Worm (Caenorhabditis elegans) whole organism, late embryonic: Measurements from ENCODE around the gene fbxa-196.

Experiments used
- C08G9.2 ChIP-seq: sonication (generic microtip); optimal IDR thresholded peaks from 2 replicates; lab custom pipeline; 2016; ENCODE audit warnings: mild to moderate bottlenecking, missing genetic modification characterization, moderate library complexity, missing compliant biosample characterization
- K02D7.2 ChIP-seq: sonication (generic microtip); optimal IDR thresholded peaks from 2 replicates; lab custom pipeline; 2017; ENCODE audit warnings: mild to moderate bottlenecking, missing genetic modification characterization, missing compliant biosample characterization
- K09A11.1 ChIP-seq: sonication (generic microtip); optimal IDR thresholded peaks from 2 replicates; lab custom pipeline; 2017; ENCODE audit warnings: antibody characterized with exemption, mild to moderate bottlenecking, missing genetic modification characterization, missing compliant biosample characterization; ENCODE audit not compliant: insufficient read depth
- Y22D7AL.16 ChIP-seq: sonication (generic microtip); optimal IDR thresholded peaks from 2 replicates; lab custom pipeline; 2016; ENCODE audit warnings: missing genetic modification characterization, missing compliant biosample characterization
- ama-1 ChIP-seq: fragments of 150-350 bp; optimal IDR thresholded peaks from 2 replicates; lab custom pipeline; 2014
- ceh-18 ChIP-seq: sonication (generic microtip); optimal IDR thresholded peaks from 2 replicates; lab custom pipeline; 2016; ENCODE audit warnings: missing genetic modification characterization, missing compliant biosample characterization
- ceh-19 ChIP-seq: fragments of 200-800 bp; sonication (Bioruptor generic); optimal IDR thresholded peaks from 2 replicates; lab custom pipeline; 2018; ENCODE audit warnings: mild to moderate bottlenecking, missing genetic modification characterization, missing compliant biosample characterization
- ceh-2 ChIP-seq: sonication (generic microtip); optimal IDR thresholded peaks from 2 replicates; lab custom pipeline; 2016; ENCODE audit warnings: missing genotype, missing genetic modification characterization, missing compliant biosample characterization
- ceh-22 ChIP-seq: sonication (generic microtip); optimal IDR thresholded peaks from 2 replicates; lab custom pipeline; 2017; ENCODE audit warnings: missing biosample characterization, missing genetic modification characterization
- ceh-30 ChIP-seq: fragments of 150-350 bp; optimal IDR thresholded peaks from 2 replicates; lab custom pipeline; 2014; ENCODE audit warnings: missing biosample characterization, missing genetic modification characterization
- ceh-31 ChIP-seq: sonication (generic microtip); optimal IDR thresholded peaks from 2 replicates; lab custom pipeline; 2016; ENCODE audit warnings: missing genetic modification characterization, missing compliant biosample characterization
- ceh-6 ChIP-seq: fragments of 200-800 bp; sonication (Bioruptor generic); optimal IDR thresholded peaks from 2 replicates; lab custom pipeline; 2018; ENCODE audit warnings: mild to moderate bottlenecking, missing genetic modification characterization, missing compliant biosample characterization
- ceh-9 ChIP-seq: sonication (generic microtip); optimal IDR thresholded peaks from 2 replicates; lab custom pipeline; 2016; ENCODE audit warnings: mild to moderate bottlenecking, missing genetic modification characterization, inconsistent platforms, missing compliant biosample characterization
- dmd-4 ChIP-seq: sonication (generic microtip); optimal IDR thresholded peaks from 2 replicates; lab custom pipeline; 2016; ENCODE audit warnings: borderline replicate concordance, missing genetic modification characterization, missing compliant biosample characterization
- dve-1 ChIP-seq: sonication (generic microtip); optimal IDR thresholded peaks from 2 replicates; lab custom pipeline; 2017; ENCODE audit warnings: antibody characterized with exemption, mild to moderate bottlenecking, missing genetic modification characterization, missing compliant biosample characterization
- elt-4 ChIP-seq: sonication (generic microtip); optimal IDR thresholded peaks from 2 replicates; lab custom pipeline; 2016; ENCODE audit warnings: missing genetic modification characterization, missing compliant biosample characterization
- eyg-1 ChIP-seq: sonication (generic microtip); optimal IDR thresholded peaks from 2 replicates; lab custom pipeline; 2016; ENCODE audit warnings: missing genotype, missing genetic modification characterization, missing compliant biosample characterization
- fkh-10 ChIP-seq: fragments of 150-350 bp; optimal IDR thresholded peaks from 2 replicates; lab custom pipeline; 2014; ENCODE audit warnings: missing biosample characterization, missing genetic modification reagents, missing genetic modification characterization
- fkh-6 ChIP-seq: sonication (generic microtip); optimal IDR thresholded peaks from 2 replicates; lab custom pipeline; 2016; ENCODE audit warnings: missing genetic modification characterization, missing compliant biosample characterization
- hlh-30 ChIP-seq: sonication (generic microtip); optimal IDR thresholded peaks from 2 replicates; lab custom pipeline; 2017; ENCODE audit warnings: antibody characterized with exemption, missing genetic modification characterization, missing compliant biosample characterization; ENCODE audit not compliant: insufficient read depth
- hlh-8 ChIP-seq: sonication (generic microtip); optimal IDR thresholded peaks from 2 replicates; lab custom pipeline; 2016; ENCODE audit warnings: missing genotype, missing genetic modification characterization, missing compliant biosample characterization
- lin-11 ChIP-seq: fragments of 200-800 bp; sonication (Bioruptor generic); optimal IDR thresholded peaks from 2 replicates; lab custom pipeline; 2018; ENCODE audit warnings: mild to moderate bottlenecking, missing genetic modification characterization, missing compliant biosample characterization
- nhr-232 ChIP-seq: sonication (generic microtip); optimal IDR thresholded peaks from 2 replicates; lab custom pipeline; 2016; ENCODE audit warnings: missing genetic modification characterization, missing compliant biosample characterization
- odd-2 ChIP-seq: sonication (generic microtip); optimal IDR thresholded peaks from 2 replicates; lab custom pipeline; 2017; ENCODE audit warnings: antibody characterized with exemption, mild to moderate bottlenecking, missing genetic modification characterization, missing compliant biosample characterization
- pag-3 ChIP-seq: sonication (generic microtip); optimal IDR thresholded peaks from 2 replicates; lab custom pipeline; 2016; ENCODE audit warnings: missing compliant biosample characterization, missing genetic modification characterization, borderline replicate concordance
- pax-1 ChIP-seq: fragments of 150-350 bp; optimal IDR thresholded peaks from 2 replicates; lab custom pipeline; 2014; ENCODE audit warnings: missing biosample characterization, missing genetic modification characterization
- pha-4 ChIP-seq: fragments of 150-350 bp; optimal IDR thresholded peaks from 2 replicates; lab custom pipeline; 2018; ENCODE audit warnings: missing biosample characterization, missing genetic modification reagents, missing genetic modification characterization
- pqm-1 ChIP-seq: sonication (generic microtip); optimal IDR thresholded peaks from 2 replicates; lab custom pipeline; 2016; ENCODE audit warnings: missing genetic modification characterization, missing compliant biosample characterization
- pros-1 ChIP-seq: fragments of 150-350 bp; optimal IDR thresholded peaks from 2 replicates; lab custom pipeline; 2014; ENCODE audit warnings: missing biosample characterization, missing genetic modification reagents, missing genetic modification characterization
- sdc-2 ChIP-seq: sonication (generic microtip); optimal IDR thresholded peaks from 2 replicates; lab custom pipeline; 2016; ENCODE audit warnings: missing genotype, missing genetic modification characterization, missing compliant biosample characterization
- sox-2 ChIP-seq: fragments of 200-800 bp; sonication (Bioruptor generic); IDR thresholded peaks from 2 replicates; pipeline ENCODE4 v1.3.6; 2022; ENCODE audit warnings: missing genetic modification reagents, missing genetic modification characterization, missing compliant biosample characterization
- syd-9 ChIP-seq: sonication (generic microtip); optimal IDR thresholded peaks from 2 replicates; lab custom pipeline; 2016; ENCODE audit warnings: mild to moderate bottlenecking, missing genetic modification characterization, moderate library complexity, missing compliant biosample characterization
- tbx-2 ChIP-seq: sonication (generic microtip); optimal IDR thresholded peaks from 2 replicates; lab custom pipeline; 2016; ENCODE audit warnings: missing genetic modification characterization, missing compliant biosample characterization
- unc-42 ChIP-seq: sonication (generic microtip); optimal IDR thresholded peaks from 2 replicates; lab custom pipeline; 2016; ENCODE audit warnings: missing genotype, missing genetic modification characterization, missing compliant biosample characterization
- unc-55 ChIP-seq: sonication (generic microtip); optimal IDR thresholded peaks from 2 replicates; lab custom pipeline; 2017; ENCODE audit warnings: missing biosample characterization, missing genetic modification reagents, missing genetic modification characterization

fbxa-196 gene

ce11 chrV:6448356-6448755 lies at the start of gene fbxa-196:
Gene fbxa-196, plus strand, starts transcription at chrV:6448656.
- no peak for TF ChIP-seq dve-1 (tag; lab: Kevin White, UChicago)
- no peak for TF ChIP-seq unc-55 (GFP tag; lab: Kevin White, UChicago)
- TF ChIP-seq unc-42 (tag; lab: Kevin White, UChicago), result no peak
- TF ChIP-seq C08G9.2 (tag; lab: Kevin White, UChicago), result no peak

ce11 chrV:6398922-6399321 lies 49.5 kb upstream of the fbxa-196 start:
- TF ChIP-seq sox-2 (GFP tag; lab: Robert Waterston, UW) (no peak), dve-1 (tag; lab: Kevin White, UChicago) (no peak), ama-1 (lab: Kevin White, UChicago) (no peak), fkh-10 (GFP tag; lab: Kevin White, UChicago) (no peak), pag-3 (tag; lab: Kevin White, UChicago) (no peak), pha-4 (tag; lab: Kevin White, UChicago) (no peak), ceh-31 (tag; lab: Kevin White, UChicago) (no peak), pax-1 (tag; lab: Kevin White, UChicago) (no peak), ceh-2 (tag; lab: Kevin White, UChicago) (no peak), unc-42 (tag; lab: Kevin White, UChicago) (no peak), nhr-232 (tag; lab: Kevin White, UChicago) (no peak)
- TF ChIP-seq, all 69 proteins: peak for 0

ce11 chrV:6399831-6400230 lies 48.6 kb upstream of the fbxa-196 start, which contains the start of gene gfi-1:
Gene gfi-1, minus strand, starts transcription at chrV:6399931.
- TF ChIP-seq ceh-19 (no peak), K09A11.1 (tag; lab: Kevin White, UChicago) (no peak)

- TF ChIP-seq C08G9.2 (tag; lab: Kevin White, UChicago) (no peak), ceh-18 (tag; lab: Kevin White, UChicago) (no peak), pros-1 (tag; lab: Kevin White, UChicago) (no peak), lin-11 (tag; lab: Kevin White, UChicago) (no peak), tbx-2 (tag; lab: Kevin White, UChicago) (no peak), ceh-31 (tag; lab: Kevin White, UChicago) (no peak), pqm-1 (tag; lab: Kevin White, UChicago) (no peak), hlh-8 (tag; lab: Kevin White, UChicago) (no peak), ceh-30 (no peak), ceh-6 (GFP tag; lab: Kevin White, UChicago) (no peak), K02D7.2 (tag; lab: Kevin White, UChicago) (no peak), Y22D7AL.16 (tag; lab: Kevin White, UChicago) (no peak), syd-9 (tag; lab: Kevin White, UChicago) (no peak), K09A11.1 (tag; lab: Kevin White, UChicago) (no peak), pax-1 (tag; lab: Kevin White, UChicago) (no peak), odd-2 (tag; lab: Kevin White, UChicago) (no peak), eyg-1 (no peak), elt-4 (tag; lab: Kevin White, UChicago) (no peak), dve-1 (tag; lab: Kevin White, UChicago) (no peak)
Observed at ce11 chrV:6400528-6400927, 47.9 kb upstream of the fbxa-196 start.

ce11 chrV:6400950-6401551 lies 47.4 kb upstream of the fbxa-196 start:
- TF ChIP-seq ceh-18 (tag; lab: Kevin White, UChicago) (no peak), lin-11 (tag; lab: Kevin White, UChicago) (no peak), dmd-4 (tag; lab: Kevin White, UChicago) (no peak), sdc-2 (tag; lab: Kevin White, UChicago) (no peak), fkh-6 (tag; lab: Kevin White, UChicago) (no peak), fkh-10 (GFP tag; lab: Kevin White, UChicago) (no peak), ceh-9 (no peak), ceh-22 (tag; lab: Kevin White, UChicago) (no peak), hlh-30 (tag; lab: Kevin White, UChicago) (no peak)
